Fruit fly (Drosophila melanogaster) whole organism: Measurements from ENCODE around the gene CG34348.

ENCODE experiments used
- CG8478 ChIP-seq: fragments of >200 bp; optimal IDR thresholded peaks from 2 replicates; lab custom pipeline; 2018; ENCODE audit warnings: inconsistent platforms
- Dll ChIP-seq: fragments of >200 bp; optimal IDR thresholded peaks from 2 replicates; lab custom pipeline; 2017
- pan ChIP-seq: fragments of >200 bp; optimal IDR thresholded peaks from 2 replicates; lab custom pipeline; 2017
- psq ChIP-seq: fragments of >200 bp; optimal IDR thresholded peaks from 2 replicates; lab custom pipeline; 2017
- usp ChIP-seq: fragments of >200 bp; optimal IDR thresholded peaks from 2 replicates; lab custom pipeline; 2017; ENCODE audit warnings: missing biosample characterization, missing genetic modification characterization, mixed read lengths

- no peak for TF ChIP-seq CG8478 (lab: Kevin White, UChicago)
- TF ChIP-seq Dll (lab: Kevin White, UChicago): no peak
- no peak for TF ChIP-seq usp (GFP tag; lab: Kevin White, UChicago)
- TF ChIP-seq psq (lab: Kevin White, UChicago): no peak
- no peak for TF ChIP-seq pan (lab: Kevin White, UChicago)
These were observed 10.1 kb downstream of the CG34348 start, which contains the start of gene NdufV3 for dm6 chrX:11349780-11350179.
